Fruit fly (Drosophila melanogaster) whole organism: ENCODE data around the gene CG8312.

Source experiments
- CG8478 ChIP-seq: fragments of >200 bp; optimal IDR thresholded peaks from 2 replicates; lab custom pipeline; 2018; ENCODE audit warnings: inconsistent platforms
- Dll ChIP-seq: fragments of >200 bp; optimal IDR thresholded peaks from 2 replicates; lab custom pipeline; 2017
- EcR ChIP-seq, 2 experiments: fragments of >200 bp; optimal IDR thresholded peaks; 2 replicates each; lab custom pipeline; 2017; ENCODE audit warnings: missing biosample characterization in 2 of 2, missing genetic modification characterization in 2 of 2, missing genetic modification reagents in 2 of 2

DNA sequence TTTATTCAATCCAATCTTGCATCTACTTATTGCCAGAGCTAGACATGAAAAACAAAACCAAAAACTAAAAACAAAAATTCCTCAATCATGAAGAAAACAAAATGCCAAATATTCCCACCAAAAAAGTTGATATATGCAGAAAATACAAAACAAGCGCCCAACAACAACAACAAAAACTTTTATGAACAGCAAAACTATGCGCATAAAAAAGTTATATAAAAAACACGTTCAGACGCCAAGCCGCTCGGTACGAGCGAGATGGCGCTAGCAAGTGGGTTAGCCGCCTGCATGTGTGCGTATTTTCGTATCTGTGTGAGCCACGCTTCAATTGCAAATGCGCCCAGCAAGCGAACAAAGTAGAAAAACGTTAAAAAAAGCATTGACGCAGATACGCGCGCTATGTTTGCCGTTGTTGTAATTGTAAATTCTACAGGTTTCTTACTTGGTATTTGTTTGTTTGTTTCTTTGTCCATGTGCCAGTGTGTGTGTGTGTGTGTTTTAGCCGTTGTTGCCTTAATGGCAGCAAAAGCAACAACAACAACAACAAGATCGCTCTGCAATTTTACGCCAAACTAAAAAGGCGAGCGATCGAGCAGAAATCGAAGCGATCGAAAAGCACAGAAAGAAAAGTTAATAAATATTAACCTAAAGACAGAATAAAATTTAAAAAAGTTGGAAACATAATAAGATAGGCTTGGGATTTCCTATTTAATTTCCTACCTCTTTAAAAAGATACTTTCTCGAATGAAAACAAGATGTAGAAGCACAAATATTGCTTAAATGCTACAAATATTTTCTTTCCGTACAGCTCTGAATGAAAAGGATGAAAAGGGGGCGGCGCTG is 2.5 kb downstream of the CG8312 start:
- TF ChIP-seq CG8478 = no peak
- no peak for TF ChIP-seq EcR (GFP tag; optimal IDR thresholded peaks at IDR 0.05; lab: Kevin White, UChicago)
- TF ChIP-seq Dll (lab: Kevin White, UChicago) = no peak
